Worm (Caenorhabditis elegans) whole organism, L2 larva: ENCODE results near the gene unc-4.

Experiments used
- R02D3.7 ChIP-seq: fragments of 150-350 bp; optimal IDR thresholded peaks from 2 replicates; lab custom pipeline; 2014; ENCODE audit warnings: missing biosample characterization, missing genetic modification characterization
- ZK546.5 ChIP-seq: sonication (generic microtip); optimal IDR thresholded peaks from 2 replicates; lab custom pipeline; 2017; ENCODE audit warnings: missing biosample characterization, missing genetic modification characterization
- blmp-1 ChIP-seq: sonication (generic microtip); optimal IDR thresholded peaks from 2 replicates; lab custom pipeline; 2017; ENCODE audit warnings: missing genetic modification characterization, mild to moderate bottlenecking, missing compliant biosample characterization, antibody characterized with exemption, moderate library complexity; ENCODE audit not compliant: insufficient read depth
- mdl-1 ChIP-seq, 2 experiments: fragments of 150-350 bp in 1 of 2; sonication (generic microtip) in 1 of 2; optimal IDR thresholded peaks; 2 replicates each; lab custom pipeline; 2017; ENCODE audit warnings: missing biosample characterization in 2 of 2, missing genetic modification characterization in 2 of 2
- snpc-4 ChIP-seq: fragments of 150-350 bp; optimal IDR thresholded peaks from 2 replicates; lab custom pipeline; 2014; ENCODE audit warnings: missing biosample characterization, missing genetic modification characterization
- unc-62 ChIP-seq: fragments of 150-350 bp; optimal IDR thresholded peaks from 2 replicates; lab custom pipeline; 2014; ENCODE audit warnings: missing biosample characterization, missing genetic modification reagents, missing genetic modification characterization
- ztf-1 ChIP-seq: fragments of 200-800 bp; sonication (Bioruptor generic); conservative IDR thresholded peaks from 2 replicates; pipeline ENCODE4 v1.3.6; 2022; ENCODE audit warnings: missing genetic modification characterization, missing compliant biosample characterization
- ztf-11 ChIP-seq: sonication (generic microtip); optimal IDR thresholded peaks from 2 replicates; lab custom pipeline; 2017; ENCODE audit warnings: missing biosample characterization, missing genetic modification characterization

- no peak for TF ChIP-seq unc-62 (GFP tag; lab: Kevin White, UChicago)
- TF ChIP-seq mdl-1 (tag; optimal IDR thresholded peaks at IDR 0.05; lab: Kevin White, UChicago): no peak
- no peak for TF ChIP-seq snpc-4 (tag; lab: Kevin White, UChicago)
- TF ChIP-seq ZK546.5 (tag; lab: Kevin White, UChicago): no peak
- TF ChIP-seq R02D3.7 (tag; lab: Kevin White, UChicago): no peak
- no peak for TF ChIP-seq ztf-11 (tag; lab: Kevin White, UChicago)
- TF ChIP-seq ztf-1: no peak
- no peak for TF ChIP-seq blmp-1 (tag; lab: Kevin White, UChicago)
Measured at ce11 chrII:9917904-9918303, 17.7 kb upstream of the unc-4 start, which contains the start of gene C05C10.8.
